Worm (Caenorhabditis elegans) whole organism, L2 larva: ENCODE data around the gene F44D12.10.
A peak's percentile ranks its signal among the peaks of the same experiment; 100 is the strongest.

Source experiments
- C34F6.9 ChIP-seq: fragments of 150-350 bp; optimal IDR thresholded peaks from 2 replicates; lab custom pipeline; 2014; ENCODE audit warnings: missing biosample characterization, missing genetic modification characterization
- R02D3.7 ChIP-seq: fragments of 150-350 bp; optimal IDR thresholded peaks from 2 replicates; lab custom pipeline; 2014; ENCODE audit warnings: missing biosample characterization, missing genetic modification characterization
- Y55F3AM.14 ChIP-seq: fragments of 200-800 bp; sonication (Bioruptor generic); optimal IDR thresholded peaks from 2 replicates; lab custom pipeline; 2018; ENCODE audit warnings: mild to moderate bottlenecking, missing genetic modification characterization, missing compliant biosample characterization
- alr-1 ChIP-seq: fragments of 150-350 bp; optimal IDR thresholded peaks from 2 replicates; lab custom pipeline; 2014; ENCODE audit warnings: missing biosample characterization, missing genetic modification characterization
- aly-2 ChIP-seq: fragments of 150-350 bp; optimal IDR thresholded peaks from 2 replicates; lab custom pipeline; 2014; ENCODE audit warnings: missing biosample characterization, missing genetic modification characterization
- blmp-1 ChIP-seq: sonication (generic microtip); optimal IDR thresholded peaks from 2 replicates; lab custom pipeline; 2017; ENCODE audit warnings: missing genetic modification characterization, mild to moderate bottlenecking, missing compliant biosample characterization, antibody characterized with exemption, moderate library complexity; ENCODE audit not compliant: insufficient read depth
- ceh-16 ChIP-seq: fragments of 150-350 bp; optimal IDR thresholded peaks from 2 replicates; lab custom pipeline; 2014; ENCODE audit warnings: missing biosample characterization, missing genetic modification characterization
- ceh-82 ChIP-seq: fragments of 150-350 bp; optimal IDR thresholded peaks from 2 replicates; lab custom pipeline; 2014; ENCODE audit warnings: missing biosample characterization, missing genetic modification characterization
- crh-2 ChIP-seq: sonication (generic microtip); optimal IDR thresholded peaks from 2 replicates; lab custom pipeline; 2017; ENCODE audit warnings: missing biosample characterization, missing genetic modification characterization
- dmd-4 ChIP-seq: sonication (generic microtip); optimal IDR thresholded peaks from 2 replicates; lab custom pipeline; 2017; ENCODE audit warnings: missing biosample characterization, missing genetic modification characterization
- elt-1 ChIP-seq: fragments of 150-350 bp; optimal IDR thresholded peaks from 2 replicates; lab custom pipeline; 2014; ENCODE audit warnings: missing biosample characterization, missing genetic modification characterization
- elt-3 ChIP-seq: sonication (generic microtip); optimal IDR thresholded peaks from 2 replicates; lab custom pipeline; 2017; ENCODE audit warnings: missing biosample characterization, missing genetic modification characterization
- fos-1 ChIP-seq: fragments of 150-350 bp; optimal IDR thresholded peaks from 2 replicates; lab custom pipeline; 2014; ENCODE audit warnings: missing biosample characterization, missing genetic modification characterization
- gmeb-1 ChIP-seq: fragments of 150-350 bp; optimal IDR thresholded peaks from 2 replicates; lab custom pipeline; 2014; ENCODE audit warnings: missing biosample characterization, missing genetic modification characterization
- lin-39 ChIP-seq: fragments of 150-350 bp; optimal IDR thresholded peaks from 2 replicates; lab custom pipeline; 2014; ENCODE audit warnings: missing biosample characterization, missing genetic modification reagents, missing genetic modification characterization
- lsy-2 ChIP-seq, 2 experiments: fragments of 150-350 bp in 1 of 2; sonication (generic microtip) in 1 of 2; optimal IDR thresholded peaks; 2 replicates each; lab custom pipeline; 2014 to 2017; ENCODE audit warnings: missing biosample characterization in 2 of 2, missing genetic modification characterization in 2 of 2
- mab-5 ChIP-seq: fragments of 150-350 bp; optimal IDR thresholded peaks from 2 replicates; lab custom pipeline; 2014; ENCODE audit warnings: missing biosample characterization, missing genetic modification characterization
- nhr-10 ChIP-seq: sonication (generic microtip); optimal IDR thresholded peaks from 2 replicates; lab custom pipeline; 2017; ENCODE audit warnings: missing biosample characterization, missing genetic modification characterization
- nhr-11 ChIP-seq: fragments of 150-350 bp; optimal IDR thresholded peaks from 2 replicates; lab custom pipeline; 2014; ENCODE audit warnings: missing biosample characterization, missing genetic modification characterization
- nhr-12 ChIP-seq: fragments of 150-350 bp; optimal IDR thresholded peaks from 2 replicates; lab custom pipeline; 2014; ENCODE audit warnings: missing biosample characterization, missing genetic modification characterization
- nhr-129 ChIP-seq: fragments of 150-350 bp; optimal IDR thresholded peaks from 2 replicates; lab custom pipeline; 2014; ENCODE audit warnings: missing biosample characterization, missing genetic modification characterization
- nhr-21 ChIP-seq: fragments of 150-350 bp; optimal IDR thresholded peaks from 2 replicates; lab custom pipeline; 2014; ENCODE audit warnings: missing biosample characterization, missing genetic modification characterization
- nhr-23 ChIP-seq: fragments of 150-350 bp; optimal IDR thresholded peaks from 2 replicates; lab custom pipeline; 2014; ENCODE audit warnings: missing biosample characterization, missing genetic modification reagents, missing genetic modification characterization
- nhr-237 ChIP-seq: fragments of 150-350 bp; optimal IDR thresholded peaks from 2 replicates; lab custom pipeline; 2014; ENCODE audit warnings: missing biosample characterization, missing genetic modification characterization
- nhr-25 ChIP-seq: fragments of 150-350 bp; sonication (generic microtip); optimal IDR thresholded peaks from 3 replicates; lab custom pipeline; 2014; ENCODE audit warnings: missing biosample characterization, missing genetic modification characterization
- nhr-6 ChIP-seq: fragments of 150-350 bp; optimal IDR thresholded peaks from 2 replicates; lab custom pipeline; 2014; ENCODE audit warnings: missing biosample characterization, missing genetic modification characterization
- nhr-77 ChIP-seq: fragments of 150-350 bp; optimal IDR thresholded peaks from 2 replicates; lab custom pipeline; 2014; ENCODE audit warnings: missing biosample characterization, missing genetic modification characterization
- peb-1 ChIP-seq: fragments of 150-350 bp; optimal IDR thresholded peaks from 2 replicates; lab custom pipeline; 2014; ENCODE audit warnings: missing biosample characterization, missing genetic modification characterization
- skn-1 ChIP-seq: sonication (generic microtip); optimal IDR thresholded peaks from 2 replicates; lab custom pipeline; 2017; ENCODE audit warnings: missing biosample characterization, missing genetic modification characterization
- sma-3 ChIP-seq: sonication (generic microtip); optimal IDR thresholded peaks from 2 replicates; lab custom pipeline; 2016; ENCODE audit warnings: missing genetic modification reagents, missing genetic modification characterization, missing compliant biosample characterization
- sma-9 ChIP-seq, 2 experiments: fragments of 150-350 bp in 1 of 2; sonication (generic microtip) in 1 of 2; optimal IDR thresholded peaks; 2 replicates each; lab custom pipeline; 2014 to 2016; ENCODE audit warnings: missing genetic modification characterization in 2 of 2, mild to moderate bottlenecking in 1 of 2, missing biosample characterization in 1 of 2, missing compliant biosample characterization in 1 of 2, missing genetic modification reagents in 1 of 2, moderate library complexity in 1 of 2
- snpc-4 ChIP-seq: fragments of 150-350 bp; optimal IDR thresholded peaks from 2 replicates; lab custom pipeline; 2014; ENCODE audit warnings: missing biosample characterization, missing genetic modification characterization
- unc-39 ChIP-seq: fragments of 150-350 bp; optimal IDR thresholded peaks from 2 replicates; lab custom pipeline; 2014; ENCODE audit warnings: missing biosample characterization, missing genetic modification characterization
- unc-55 ChIP-seq: fragments of 150-350 bp; sonication (generic microtip); optimal IDR thresholded peaks from 3 replicates; lab custom pipeline; 2014; ENCODE audit warnings: missing biosample characterization, missing genetic modification reagents, missing genetic modification characterization
- zag-1 ChIP-seq: fragments of 150-350 bp; optimal IDR thresholded peaks from 2 replicates; lab custom pipeline; 2014; ENCODE audit warnings: missing biosample characterization, missing genetic modification characterization
- ztf-1 ChIP-seq: fragments of 200-800 bp; sonication (Bioruptor generic); conservative IDR thresholded peaks from 2 replicates; pipeline ENCODE4 v1.3.6; 2022; ENCODE audit warnings: missing genetic modification characterization, missing compliant biosample characterization
- ztf-11 ChIP-seq: sonication (generic microtip); optimal IDR thresholded peaks from 2 replicates; lab custom pipeline; 2017; ENCODE audit warnings: missing biosample characterization, missing genetic modification characterization
- ztf-4 ChIP-seq: fragments of 150-350 bp; optimal IDR thresholded peaks from 2 replicates; lab custom pipeline; 2014; ENCODE audit warnings: missing biosample characterization, missing genetic modification characterization

F44D12.10 gene

ce11 chrIV:10046005-10046404 is 9.1 kb upstream of the F44D12.10 start:
- TF ChIP-seq unc-55 (GFP tag; lab: Kevin White, UChicago) (peak; percentile 54), lsy-2 (tag; optimal IDR thresholded peaks at IDR 0.05; lab: Kevin White, UChicago) (no peak), nhr-129 (peak; percentile 10)

ce11 chrIV:10042881-10043280 is 6.0 kb upstream of the F44D12.10 start, which contains the start of gene frk-1:
Gene frk-1, plus strand, starts transcription at chrIV:10043181.
- no peak for TF ChIP-seq nhr-6
- TF ChIP-seq dmd-4 (tag; lab: Kevin White, UChicago): no peak
- no peak for TF ChIP-seq fos-1
- no peak for TF ChIP-seq lin-39
- no peak for TF ChIP-seq gmeb-1
- TF ChIP-seq nhr-23: no peak
- TF ChIP-seq sma-3: no peak
- TF ChIP-seq elt-1 (tag; lab: Kevin White, UChicago): no peak
- no peak for TF ChIP-seq skn-1 (tag; lab: Kevin White, UChicago)
- no peak for TF ChIP-seq ztf-11 (tag; lab: Kevin White, UChicago)
- no peak for TF ChIP-seq elt-3
- no peak for TF ChIP-seq nhr-21
- TF ChIP-seq nhr-77 (tag; lab: Kevin White, UChicago): no peak
- TF ChIP-seq mab-5 (tag; lab: Kevin White, UChicago): no peak
- TF ChIP-seq nhr-25 (tag; lab: Kevin White, UChicago): no peak
- TF ChIP-seq nhr-237 (tag; lab: Kevin White, UChicago): no peak
- no peak for TF ChIP-seq nhr-12 (tag; lab: Kevin White, UChicago)
- TF ChIP-seq sma-9 (GFP tag; optimal IDR thresholded peaks at IDR 0.05; lab: Kevin White, UChicago): no peak
- TF ChIP-seq sma-9 (tag; optimal IDR thresholded peaks at IDR 0.05; lab: Kevin White, UChicago): no peak
- TF ChIP-seq, all 48 proteins: peak for 0

DNA sequence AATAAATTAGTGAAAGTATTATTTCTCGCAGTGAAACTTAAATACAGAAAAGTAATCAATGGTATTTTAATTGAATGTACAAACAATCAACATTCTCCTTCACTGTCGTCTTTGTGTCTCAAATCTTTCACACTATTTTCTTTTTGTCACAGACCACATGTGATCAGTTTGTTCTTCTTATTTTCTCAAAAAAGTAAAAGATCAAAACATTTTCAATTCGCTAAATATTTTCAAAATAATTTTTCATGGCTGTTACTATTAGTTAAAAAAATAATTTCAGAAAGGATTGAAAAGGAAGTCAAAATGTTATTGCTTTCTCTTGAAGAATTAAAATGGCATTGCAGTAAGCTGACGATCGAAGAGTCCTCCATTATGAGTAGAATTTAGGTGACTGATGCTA is 3.9 kb upstream of the F44D12.10 start, which contains the start of gene dhs-31:
TSS of gene dhs-31 (minus strand) at position 101 of the 400 bp plus-strand sequence.
- TF ChIP-seq ceh-82 (no peak), nhr-237 (tag; lab: Kevin White, UChicago) (no peak), C34F6.9 (tag; lab: Kevin White, UChicago) (no peak), mab-5 (tag; lab: Kevin White, UChicago) (no peak), blmp-1 (tag; lab: Kevin White, UChicago) (no peak), unc-55 (GFP tag; lab: Kevin White, UChicago) (no peak), peb-1 (tag; lab: Kevin White, UChicago) (no peak), snpc-4 (tag; lab: Kevin White, UChicago) (no peak), sma-3 (no peak), elt-1 (tag; lab: Kevin White, UChicago) (no peak), crh-2 (tag; lab: Kevin White, UChicago) (no peak), Y55F3AM.14 (GFP tag; lab: Kevin White, UChicago) (no peak), aly-2 (tag; lab: Kevin White, UChicago) (no peak), alr-1 (tag; lab: Kevin White, UChicago) (no peak)

DNA sequence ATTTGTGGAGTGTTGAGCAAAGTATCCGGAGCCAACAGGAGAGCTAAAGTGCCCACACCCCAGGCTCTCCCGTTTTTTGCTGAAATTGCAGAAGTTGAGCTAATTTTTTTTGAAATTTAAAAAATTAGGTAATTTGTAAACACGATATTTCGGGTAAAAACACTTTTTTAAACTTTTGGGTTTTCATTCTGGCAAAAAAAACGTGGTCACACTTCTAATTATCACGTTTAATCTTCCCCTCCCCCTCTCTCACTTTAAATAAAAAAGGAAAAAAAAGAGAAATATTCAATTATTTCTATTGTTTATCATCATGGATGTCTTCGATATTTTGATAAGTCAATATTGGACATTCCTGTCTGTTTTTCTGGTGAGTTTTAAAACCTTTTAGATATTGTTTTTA is 3.8 kb downstream of the F44D12.10 start, which contains the start of gene F44D12.6:
TSS of gene F44D12.6 (plus strand) at position 301 of the 400 bp plus-strand sequence.
- TF ChIP-seq nhr-23: no peak
- TF ChIP-seq zag-1 (tag; lab: Kevin White, UChicago): no peak
- TF ChIP-seq sma-3: no peak
- no peak for TF ChIP-seq ceh-82
- TF ChIP-seq skn-1 (tag; lab: Kevin White, UChicago): no peak
- TF ChIP-seq nhr-10 (tag; lab: Kevin White, UChicago): no peak
- no peak for TF ChIP-seq blmp-1 (tag; lab: Kevin White, UChicago)
- TF ChIP-seq unc-39 (tag; lab: Kevin White, UChicago): no peak
- TF ChIP-seq R02D3.7: no peak
- TF ChIP-seq ceh-16 (tag; lab: Kevin White, UChicago): no peak
- TF ChIP-seq nhr-11 (tag; lab: Kevin White, UChicago): no peak
- no peak for TF ChIP-seq mab-5 (tag; lab: Kevin White, UChicago)
- TF ChIP-seq ztf-4: no peak
- no peak for TF ChIP-seq ztf-1
- TF ChIP-seq, all 48 proteins: peak for 0
